Worm (Caenorhabditis elegans): Measurements from ENCODE around the gene C44C1.6.

Gene C44C1.6

ce11 chrX:970072-970471 is at the start of gene C44C1.6:
TSS of gene C44C1.6 (minus strand) at chrX:970270.
- TF ChIP-seq ztf-23 (GFP tag; IDR thresholded peaks at IDR 0.05): no peak
- TF ChIP-seq klf-2 (GFP tag; conservative IDR thresholded peaks at IDR 0.05): no peak
- no peak for TF ChIP-seq T22C8.4 (GFP tag; IDR thresholded peaks at IDR 0.05)
- TF ChIP-seq ztf-29 (GFP tag; IDR thresholded peaks at IDR 0.05): no peak
- TF ChIP-seq cog-1 (tag; optimal IDR thresholded peaks at IDR 0.05): no peak
- no peak for TF ChIP-seq med-1 (GFP tag; optimal IDR thresholded peaks at IDR 0.05; ENCODE audit: insufficient read depth)
- no peak for TF ChIP-seq tab-1 (GFP tag; IDR thresholded peaks at IDR 0.05)
- no peak for TF ChIP-seq flt-1 (GFP tag; IDR thresholded peaks at IDR 0.05)
- TF ChIP-seq ref-1 (GFP tag; conservative IDR thresholded peaks at IDR 0.05): no peak

- TF ChIP-seq ztf-23 (GFP tag; IDR thresholded peaks at IDR 0.05) (no peak), med-1 (GFP tag; optimal IDR thresholded peaks at IDR 0.05; ENCODE audit: insufficient read depth) (no peak), T22C8.4 (GFP tag; IDR thresholded peaks at IDR 0.05) (no peak), ztf-29 (GFP tag; IDR thresholded peaks at IDR 0.05) (no peak), flt-1 (GFP tag; IDR thresholded peaks at IDR 0.05) (no peak), klf-2 (GFP tag; conservative IDR thresholded peaks at IDR 0.05) (no peak), cog-1 (tag; optimal IDR thresholded peaks at IDR 0.05) (no peak), ref-1 (GFP tag; conservative IDR thresholded peaks at IDR 0.05) (no peak), tab-1 (GFP tag; IDR thresholded peaks at IDR 0.05) (no peak)
Observed at ce11 chrX:1018586-1018985, 48.5 kb upstream of the C44C1.6 start.

- no peak for TF ChIP-seq med-1 (GFP tag; optimal IDR thresholded peaks at IDR 0.05; ENCODE audit: insufficient read depth)
- no peak for TF ChIP-seq ztf-23 (GFP tag; IDR thresholded peaks at IDR 0.05)
- TF ChIP-seq ztf-29 (GFP tag; IDR thresholded peaks at IDR 0.05): no peak
- TF ChIP-seq tab-1 (GFP tag; IDR thresholded peaks at IDR 0.05): no peak
- no peak for TF ChIP-seq flt-1 (GFP tag; IDR thresholded peaks at IDR 0.05)
- no peak for TF ChIP-seq T22C8.4 (GFP tag; IDR thresholded peaks at IDR 0.05)
- TF ChIP-seq ref-1 (GFP tag; conservative IDR thresholded peaks at IDR 0.05): no peak
Observed at ce11 chrX:1017456-1017855, 47.4 kb upstream of the C44C1.6 start, which contains the start of the genes F55A4.13 and nlf-1. TSS of gene F55A4.13 (minus strand) at chrX:1017556. TSS of gene nlf-1 (minus strand) at chrX:1017567.

ce11 chrX:1014708-1015107 is 44.6 kb upstream of the C44C1.6 start:
- no peak for TF ChIP-seq ref-1 (GFP tag; conservative IDR thresholded peaks at IDR 0.05)
- no peak for TF ChIP-seq med-1 (GFP tag; optimal IDR thresholded peaks at IDR 0.05; ENCODE audit: insufficient read depth)
- TF ChIP-seq tab-1 (GFP tag; IDR thresholded peaks at IDR 0.05): no peak
- TF ChIP-seq cog-1 (tag; optimal IDR thresholded peaks at IDR 0.05): no peak
- TF ChIP-seq T22C8.4 (GFP tag; IDR thresholded peaks at IDR 0.05): no peak
- no peak for TF ChIP-seq ztf-29 (GFP tag; IDR thresholded peaks at IDR 0.05)
- no peak for TF ChIP-seq klf-2 (GFP tag; conservative IDR thresholded peaks at IDR 0.05)
- TF ChIP-seq ztf-23 (GFP tag; IDR thresholded peaks at IDR 0.05): no peak
- TF ChIP-seq flt-1 (GFP tag; IDR thresholded peaks at IDR 0.05): no peak

- TF ChIP-seq ztf-23 (GFP tag; IDR thresholded peaks at IDR 0.05) (no peak), ztf-29 (GFP tag; IDR thresholded peaks at IDR 0.05) (no peak), T22C8.4 (GFP tag; IDR thresholded peaks at IDR 0.05) (no peak)
Observed at ce11 chrX:1012385-1012866, 42.4 kb upstream of the C44C1.6 start.

- TF ChIP-seq ref-1 (GFP tag; conservative IDR thresholded peaks at IDR 0.05) (no peak), ztf-23 (GFP tag; IDR thresholded peaks at IDR 0.05) (no peak), tab-1 (GFP tag; IDR thresholded peaks at IDR 0.05) (no peak), med-1 (GFP tag; optimal IDR thresholded peaks at IDR 0.05; ENCODE audit: insufficient read depth) (no peak), cog-1 (tag; optimal IDR thresholded peaks at IDR 0.05) (no peak), flt-1 (GFP tag; IDR thresholded peaks at IDR 0.05) (no peak)
Observed at ce11 chrX:1010627-1011452, 40.8 kb upstream of the C44C1.6 start.

ce11 chrX:1009512-1009911 is 39.4 kb upstream of the C44C1.6 start:
- no peak for TF ChIP-seq klf-2 (GFP tag; conservative IDR thresholded peaks at IDR 0.05)
- no peak for TF ChIP-seq T22C8.4 (GFP tag; IDR thresholded peaks at IDR 0.05)
- TF ChIP-seq flt-1 (GFP tag; IDR thresholded peaks at IDR 0.05): no peak
- TF ChIP-seq med-1 (GFP tag; optimal IDR thresholded peaks at IDR 0.05; ENCODE audit: insufficient read depth): no peak
- no peak for TF ChIP-seq ref-1 (GFP tag; conservative IDR thresholded peaks at IDR 0.05)
- TF ChIP-seq tab-1 (GFP tag; IDR thresholded peaks at IDR 0.05): no peak
- TF ChIP-seq ztf-23 (GFP tag; IDR thresholded peaks at IDR 0.05): no peak
- TF ChIP-seq cog-1 (tag; optimal IDR thresholded peaks at IDR 0.05): no peak
- TF ChIP-seq ztf-29 (GFP tag; IDR thresholded peaks at IDR 0.05): no peak

- TF ChIP-seq flt-1 (GFP tag; IDR thresholded peaks at IDR 0.05) (no peak), klf-2 (GFP tag; conservative IDR thresholded peaks at IDR 0.05) (no peak), T22C8.4 (GFP tag; IDR thresholded peaks at IDR 0.05) (no peak), med-1 (GFP tag; optimal IDR thresholded peaks at IDR 0.05; ENCODE audit: insufficient read depth) (no peak), ref-1 (GFP tag; conservative IDR thresholded peaks at IDR 0.05) (no peak), cog-1 (tag; optimal IDR thresholded peaks at IDR 0.05) (no peak), ztf-29 (GFP tag; IDR thresholded peaks at IDR 0.05) (no peak), ztf-23 (GFP tag; IDR thresholded peaks at IDR 0.05) (no peak), tab-1 (GFP tag; IDR thresholded peaks at IDR 0.05) (no peak)
Observed at ce11 chrX:1005026-1005425, 35.0 kb upstream of the C44C1.6 start.

ce11 chrX:1004037-1004436 is 34.0 kb upstream of the C44C1.6 start, which contains the start of gene cutl-21:
TSS of gene cutl-21 (plus strand) at chrX:1004337.
- no peak for TF ChIP-seq cog-1 (tag; optimal IDR thresholded peaks at IDR 0.05)
- no peak for TF ChIP-seq tab-1 (GFP tag; IDR thresholded peaks at IDR 0.05)
- no peak for TF ChIP-seq ztf-29 (GFP tag; IDR thresholded peaks at IDR 0.05)
- no peak for TF ChIP-seq flt-1 (GFP tag; IDR thresholded peaks at IDR 0.05)
- TF ChIP-seq med-1 (GFP tag; optimal IDR thresholded peaks at IDR 0.05; ENCODE audit: insufficient read depth): no peak
- no peak for TF ChIP-seq klf-2 (GFP tag; conservative IDR thresholded peaks at IDR 0.05)
- no peak for TF ChIP-seq ztf-23 (GFP tag; IDR thresholded peaks at IDR 0.05)
